Worm (Caenorhabditis elegans) whole organism, L4 larva: ENCODE measurements around the gene F48E8.3.

ENCODE experiments used
- D1046.2 ChIP-seq: fragments of 200-800 bp; sonication (Bioruptor generic); IDR thresholded peaks from 2 replicates; pipeline ENCODE4 v1.3.6; 2022; ENCODE audit warnings: missing genetic modification characterization, missing compliant biosample characterization
- F10B5.3 ChIP-seq: sonication (generic microtip); optimal IDR thresholded peaks from 2 replicates; lab custom pipeline; 2016; ENCODE audit warnings: mild to moderate bottlenecking, missing genetic modification characterization, missing compliant biosample characterization
- F37D6.2 ChIP-seq: sonication (generic microtip); optimal IDR thresholded peaks from 2 replicates; lab custom pipeline; 2016; ENCODE audit warnings: mild to moderate bottlenecking, missing genetic modification characterization, missing compliant biosample characterization
- F44E2.7 ChIP-seq: fragments of 200-800 bp; sonication (Bioruptor generic); IDR thresholded peaks from 2 replicates; pipeline ENCODE4 v2.1.2; 2022; ENCODE audit warnings: missing genetic modification characterization, missing compliant biosample characterization
- F49E8.2 ChIP-seq: sonication (generic microtip); optimal IDR thresholded peaks from 2 replicates; lab custom pipeline; 2016; ENCODE audit warnings: missing compliant biosample characterization, mild to moderate bottlenecking, missing genetic modification characterization, borderline replicate concordance
- T20F7.1 ChIP-seq: fragments of 200-800 bp; sonication (Bioruptor generic); optimal IDR thresholded peaks from 2 replicates; lab custom pipeline; 2018; ENCODE audit warnings: mild to moderate bottlenecking, missing genetic modification characterization, missing compliant biosample characterization
- Y105C5A.15 ChIP-seq: fragments of 200-800 bp; sonication (Bioruptor generic); IDR thresholded peaks from 2 replicates; pipeline ENCODE4 v1.3.6; 2022; ENCODE audit warnings: missing genetic modification characterization, missing compliant biosample characterization
- Y5F2A.4 ChIP-seq: fragments of 200-800 bp; sonication (Bioruptor generic); optimal IDR thresholded peaks from 2 replicates; lab custom pipeline; 2018; ENCODE audit warnings: mild to moderate bottlenecking, missing genetic modification characterization, missing compliant biosample characterization
- Y75B8A.6 ChIP-seq: fragments of 200-800 bp; sonication (Bioruptor generic); IDR thresholded peaks from 2 replicates; pipeline ENCODE4 v1.3.6; 2022; ENCODE audit warnings: missing genetic modification reagents, missing genetic modification characterization, missing compliant biosample characterization
- ZK546.5 ChIP-seq, 2 experiments: sonication (generic microtip); optimal IDR thresholded peaks; 2 replicates each; lab custom pipeline; 2017; ENCODE audit warnings: missing biosample characterization in 2 of 2, missing genetic modification characterization in 2 of 2
- aha-1 ChIP-seq: fragments of 150-350 bp; peaks from one replicate; lab custom pipeline; 2014; ENCODE audit warnings: missing biosample characterization, missing genetic modification characterization
- ceh-32 ChIP-seq: sonication (generic microtip); optimal IDR thresholded peaks from 2 replicates; lab custom pipeline; 2016; ENCODE audit warnings: mild to moderate bottlenecking, missing genetic modification characterization, missing compliant biosample characterization; ENCODE audit not compliant: poor library complexity
- ceh-62 ChIP-seq: sonication (generic microtip); optimal IDR thresholded peaks from 2 replicates; lab custom pipeline; 2017; ENCODE audit warnings: missing biosample characterization, missing genetic modification characterization
- ceh-82 ChIP-seq: sonication (generic microtip); optimal IDR thresholded peaks from 2 replicates; lab custom pipeline; 2017; ENCODE audit warnings: missing biosample characterization, missing genetic modification characterization
- ces-1 ChIP-seq: fragments of 150-350 bp; sonication (generic microtip); optimal IDR thresholded peaks from 4 replicates; lab custom pipeline; 2014; ENCODE audit warnings: missing biosample characterization, missing genetic modification reagents, missing genetic modification characterization
- cey-2 ChIP-seq: sonication (generic microtip); optimal IDR thresholded peaks from 3 replicates; lab custom pipeline; 2017; ENCODE audit warnings: missing genetic modification characterization, mild to moderate bottlenecking, missing compliant biosample characterization, antibody characterized with exemption, borderline replicate concordance; ENCODE audit not compliant: insufficient read depth
- daf-12 ChIP-seq: fragments of 150-350 bp; optimal IDR thresholded peaks from 2 replicates; lab custom pipeline; 2014; ENCODE audit warnings: missing biosample characterization, missing genetic modification reagents, missing genetic modification characterization
- daf-16 ChIP-seq, 3 experiments: sonication (generic microtip); optimal IDR thresholded peaks; 2 replicates each; lab custom pipeline; 2016 to 2017; ENCODE audit warnings: missing genetic modification characterization in 3 of 3, missing genetic modification reagents in 3 of 3, mild to moderate bottlenecking in 2 of 3, missing compliant biosample characterization in 2 of 3, missing biosample characterization in 1 of 3, moderate library complexity in 1 of 3
- daf-8 ChIP-seq: fragments of 200-800 bp; sonication (Bioruptor generic); IDR thresholded peaks from 2 replicates; pipeline ENCODE4 v1.3.6; 2022; ENCODE audit warnings: missing genetic modification characterization, missing compliant biosample characterization
- dmd-9 ChIP-seq: fragments of 200-800 bp; sonication (Bioruptor generic); IDR thresholded peaks from 2 replicates; pipeline ENCODE4 v1.3.6; 2022; ENCODE audit warnings: missing genetic modification reagents, missing genetic modification characterization, missing compliant biosample characterization
- duxl-1 ChIP-seq: sonication (generic microtip); optimal IDR thresholded peaks from 2 replicates; lab custom pipeline; 2016; ENCODE audit warnings: mild to moderate bottlenecking, missing genetic modification characterization, moderate library complexity, missing compliant biosample characterization; ENCODE audit not compliant: poor library complexity
- dve-1 ChIP-seq: sonication (generic microtip); optimal IDR thresholded peaks from 2 replicates; lab custom pipeline; 2017; ENCODE audit warnings: antibody characterized with exemption, mild to moderate bottlenecking, missing genetic modification characterization, missing compliant biosample characterization; ENCODE audit not compliant: insufficient read depth
- egl-43 ChIP-seq: fragments of 200-800 bp; sonication (Bioruptor generic); IDR thresholded peaks from 2 replicates; pipeline ENCODE4 v1.3.6; 2022; ENCODE audit warnings: missing genetic modification reagents, missing genetic modification characterization, missing compliant biosample characterization
- gei-8 ChIP-seq: fragments of 200-800 bp; sonication (Bioruptor generic); optimal IDR thresholded peaks from 2 replicates; lab custom pipeline; 2018; ENCODE audit warnings: mild to moderate bottlenecking, missing genetic modification characterization, missing compliant biosample characterization
- hif-1 ChIP-seq, 2 experiments: sonication (generic microtip); optimal IDR thresholded peaks; 2 replicates each; lab custom pipeline; 2016 to 2017; ENCODE audit warnings: missing compliant biosample characterization in 2 of 2, missing genetic modification characterization in 2 of 2, missing genetic modification reagents in 2 of 2, missing genotype in 2 of 2, mild to moderate bottlenecking in 1 of 2
- lim-7 ChIP-seq: fragments of 200-800 bp; sonication (Bioruptor generic); IDR thresholded peaks from 2 replicates; pipeline ENCODE4 v1.3.6; 2022; ENCODE audit warnings: missing genetic modification characterization, missing compliant biosample characterization
- lin-1 ChIP-seq: fragments of 200-800 bp; sonication (Bioruptor generic); IDR thresholded peaks from 2 replicates; pipeline ENCODE4 v1.3.6; 2022; ENCODE audit warnings: missing genetic modification reagents, missing genetic modification characterization, missing compliant biosample characterization
- lin-15B ChIP-seq: fragments of 150-350 bp; sonication (generic microtip); optimal IDR thresholded peaks from 3 replicates; lab custom pipeline; 2014; ENCODE audit warnings: missing biosample characterization, missing genetic modification characterization
- lin-29 ChIP-seq: fragments of 200-800 bp; sonication (Bioruptor generic); IDR thresholded peaks from 2 replicates; pipeline ENCODE4 v1.3.6; 2022; ENCODE audit warnings: missing genetic modification reagents, missing genetic modification characterization, missing compliant biosample characterization
- lsy-2 ChIP-seq, 2 experiments: fragments of 150-350 bp in 1 of 2; sonication (generic microtip) in 1 of 2; optimal IDR thresholded peaks; 2 replicates each; lab custom pipeline; 2014 to 2017; ENCODE audit warnings: missing biosample characterization in 2 of 2, missing genetic modification characterization in 2 of 2
- mxl-2 ChIP-seq: fragments of 200-800 bp; sonication (Bioruptor generic); conservative IDR thresholded peaks from 2 replicates; pipeline ENCODE4 v1.3.6; 2022; ENCODE audit warnings: missing genetic modification reagents, missing genetic modification characterization, missing compliant biosample characterization
- nhr-10 ChIP-seq: fragments of 150-350 bp; optimal IDR thresholded peaks from 2 replicates; lab custom pipeline; 2014; ENCODE audit warnings: missing biosample characterization, missing genetic modification characterization
- nhr-102 ChIP-seq: sonication (generic microtip); optimal IDR thresholded peaks from 2 replicates; lab custom pipeline; 2016; ENCODE audit warnings: mild to moderate bottlenecking, missing genetic modification characterization, moderate library complexity, missing compliant biosample characterization
- nhr-111 ChIP-seq: fragments of 200-800 bp; sonication (Bioruptor generic); optimal IDR thresholded peaks from 2 replicates; lab custom pipeline; 2018; ENCODE audit warnings: mild to moderate bottlenecking, missing genetic modification characterization, missing compliant biosample characterization
- nhr-41 ChIP-seq: fragments of 200-800 bp; sonication (Bioruptor generic); IDR thresholded peaks from 2 replicates; pipeline ENCODE4 v1.3.6; 2022; ENCODE audit warnings: missing genetic modification reagents, missing genetic modification characterization, missing compliant biosample characterization
- nhr-48 ChIP-seq: sonication (generic microtip); optimal IDR thresholded peaks from 2 replicates; lab custom pipeline; 2016; ENCODE audit warnings: mild to moderate bottlenecking, missing genetic modification characterization, missing compliant biosample characterization
- nhr-76 ChIP-seq: fragments of 150-350 bp; optimal IDR thresholded peaks from 2 replicates; lab custom pipeline; 2014; ENCODE audit warnings: missing biosample characterization, missing genetic modification characterization
- nhr-77 ChIP-seq: fragments of 150-350 bp; optimal IDR thresholded peaks from 2 replicates; lab custom pipeline; 2014; ENCODE audit warnings: missing biosample characterization, missing genetic modification characterization
- pqm-1 ChIP-seq: sonication (generic microtip); optimal IDR thresholded peaks from 2 replicates; lab custom pipeline; 2017; ENCODE audit warnings: missing biosample characterization, missing genetic modification characterization
- saeg-2 ChIP-seq: fragments of 200-800 bp; sonication (Bioruptor generic); IDR thresholded peaks from 2 replicates; pipeline ENCODE4 v1.3.6; 2022; ENCODE audit warnings: missing genetic modification reagents, missing genetic modification characterization, missing compliant biosample characterization
- sdz-12 ChIP-seq: fragments of 200-800 bp; sonication (Bioruptor generic); optimal IDR thresholded peaks from 2 replicates; lab custom pipeline; 2018; ENCODE audit warnings: mild to moderate bottlenecking, missing genetic modification characterization, missing compliant biosample characterization
- snpc-1.2 ChIP-seq: fragments of 200-800 bp; sonication (Bioruptor generic); IDR thresholded peaks from 2 replicates; pipeline ENCODE4 v1.3.6; 2022; ENCODE audit warnings: missing genetic modification reagents, missing genetic modification characterization, missing compliant biosample characterization
- snpc-4 ChIP-seq: fragments of 150-350 bp; optimal IDR thresholded peaks from 2 replicates; lab custom pipeline; 2014; ENCODE audit warnings: missing biosample characterization, missing genetic modification characterization
- spr-3 ChIP-seq: fragments of 200-800 bp; sonication (Bioruptor generic); optimal IDR thresholded peaks from 2 replicates; lab custom pipeline; 2018; ENCODE audit warnings: mild to moderate bottlenecking, missing genetic modification characterization, missing compliant biosample characterization
- unc-39 ChIP-seq: sonication (generic microtip); optimal IDR thresholded peaks from 2 replicates; lab custom pipeline; 2017; ENCODE audit warnings: missing biosample characterization, missing genetic modification characterization
- unc-62 ChIP-seq, 3 experiments: fragments of 150-350 bp in 1 of 3; sonication (generic microtip); optimal IDR thresholded peaks in 2 of 3; peaks in 1 of 3; 1 replicate in 1 of 3; 2 replicates in 2 of 3; lab custom pipeline; 2014 to 2017; ENCODE audit warnings: missing biosample characterization in 3 of 3, missing genetic modification characterization in 3 of 3, missing genetic modification reagents in 3 of 3, missing genotype in 1 of 3
- vab-7 ChIP-seq: fragments of 200-800 bp; sonication (Bioruptor generic); IDR thresholded peaks from 2 replicates; pipeline ENCODE4 v1.3.6; 2022; ENCODE audit warnings: missing genetic modification reagents, missing genetic modification characterization, missing compliant biosample characterization
- zfp-2 ChIP-seq: sonication (generic microtip); optimal IDR thresholded peaks from 2 replicates; lab custom pipeline; 2016; ENCODE audit warnings: mild to moderate bottlenecking, missing genetic modification characterization, missing compliant biosample characterization
- zip-11 ChIP-seq: fragments of 200-800 bp; sonication (Bioruptor generic); IDR thresholded peaks from 2 replicates; pipeline ENCODE4 v1.3.6; 2022; ENCODE audit warnings: missing genetic modification characterization, missing compliant biosample characterization
- ztf-11 ChIP-seq: fragments of 150-350 bp; optimal IDR thresholded peaks from 2 replicates; lab custom pipeline; 2014; ENCODE audit warnings: missing biosample characterization, missing genetic modification characterization

The F48E8.3 gene

ce11 chrIII:5449762-5450308 is 11.3 kb upstream of the F48E8.3 start, which contains the start of gene F48E8.8 (continued):
- TF ChIP-seq nhr-10 (no peak), F44E2.7 (GFP tag; lab: Robert Waterston, UW) (no peak), ceh-62 (tag; lab: Kevin White, UChicago) (no peak), saeg-2 (GFP tag; lab: Robert Waterston, UW) (no peak), F49E8.2 (no peak), vab-7 (GFP tag; lab: Robert Waterston, UW) (0 out of 2 replicates have a peak, but pooled peaks have one; percentile 12), unc-62 (GFP tag; optimal IDR thresholded peaks at IDR 0.05 in 1 of 2; lab: Kevin White, UChicago) (peak in 1 of 2 experiments; percentile 89), unc-62 (tag; optimal IDR thresholded peaks at IDR 0.05; lab: Kevin White, UChicago) (no peak), zfp-2 (tag; lab: Kevin White, UChicago) (no peak), pqm-1 (tag; lab: Kevin White, UChicago) (no peak), hif-1 (tag; optimal IDR thresholded peaks at IDR 0.05; lab: Kevin White, UChicago) (peak in 1 of 2 experiments; percentile 46), daf-12 (tag; lab: Kevin White, UChicago) (no peak), nhr-111 (no peak), sdz-12 (GFP tag; lab: Kevin White, UChicago) (no peak), T20F7.1 (GFP tag; lab: Kevin White, UChicago) (no peak), snpc-1.2 (GFP tag; lab: Robert Waterston, UW) (no peak), ztf-11 (no peak), cey-2 (tag; lab: Kevin White, UChicago) (no peak), gei-8 (no peak), dmd-9 (GFP tag; lab: Robert Waterston, UW) (no peak), unc-39 (tag; lab: Kevin White, UChicago) (no peak), F37D6.2 (no peak), ceh-82 (tag; lab: Kevin White, UChicago) (no peak), spr-3 (GFP tag; lab: Kevin White, UChicago) (no peak), daf-8 (GFP tag; lab: Robert Waterston, UW) (no peak), ces-1 (no peak), Y5F2A.4 (GFP tag; lab: Kevin White, UChicago) (no peak), F10B5.3 (no peak), lin-1 (GFP tag; lab: Robert Waterston, UW) (no peak), egl-43 (no peak), nhr-77 (tag; lab: Kevin White, UChicago) (no peak), Y75B8A.6 (no peak), lin-15B (tag; lab: Kevin White, UChicago) (no peak), nhr-102 (no peak), lin-29 (no peak), daf-16 (GFP tag; optimal IDR thresholded peaks at IDR 0.05; lab: Kevin White, UChicago) (peak in 1 of 2 experiments; percentile 21), daf-16 (tag; optimal IDR thresholded peaks at IDR 0.05; lab: Kevin White, UChicago) (peak; percentile 12), zip-11 (GFP tag; lab: Robert Waterston, UW) (no peak), lim-7 (GFP tag; lab: Robert Waterston, UW) (no peak), nhr-76 (no peak), ceh-32 (no peak), snpc-4 (tag; lab: Kevin White, UChicago) (no peak), aha-1 (tag; lab: Kevin White, UChicago) (peak; percentile 95), D1046.2 (GFP tag; lab: Robert Waterston, UW) (no peak), nhr-48 (tag; lab: Kevin White, UChicago) (no peak), nhr-41 (GFP tag; lab: Robert Waterston, UW) (no peak), dve-1 (tag; lab: Kevin White, UChicago) (peak; percentile 68), lsy-2 (tag; optimal IDR thresholded peaks at IDR 0.05; lab: Kevin White, UChicago) (peak in 1 of 2 experiments; percentile 77), ZK546.5 (tag; optimal IDR thresholded peaks at IDR 0.05; lab: Kevin White, UChicago) (no peak), duxl-1 (tag; lab: Kevin White, UChicago) (no peak), mxl-2 (GFP tag; lab: Robert Waterston, UW) (no peak), Y105C5A.15 (GFP tag; lab: Robert Waterston, UW) (no peak)
